Fruit fly (Drosophila melanogaster) whole organism, pupa: Measurements from ENCODE around the gene Sys1.

ENCODE experiments used
- CG12605 ChIP-seq: fragments of 200-800 bp; sonication (Bioruptor generic); IDR thresholded peaks from 2 replicates; pipeline ENCODE4 v1.3.6; 2022; ENCODE audit warnings: missing biosample characterization, missing genetic modification characterization
- CG13204 ChIP-seq: fragments of 200-800 bp; sonication (Bioruptor generic); optimal IDR thresholded peaks from 2 replicates; lab custom pipeline; 2018; ENCODE audit warnings: missing biosample characterization, mild to moderate bottlenecking, missing genetic modification characterization, moderate library complexity
- CG14655 ChIP-seq: fragments of 200-800 bp; sonication (Bioruptor generic); optimal IDR thresholded peaks from 3 replicates; lab custom pipeline; 2017; ENCODE audit warnings: mild to moderate bottlenecking, missing biosample characterization, missing genetic modification reagents, missing genetic modification characterization
- CG15710 ChIP-seq: fragments of 200-800 bp; sonication (Bioruptor generic); optimal IDR thresholded peaks from 2 replicates; lab custom pipeline; 2018; ENCODE audit warnings: missing biosample characterization, mild to moderate bottlenecking, missing genetic modification characterization, moderate library complexity
- CG8159 ChIP-seq: fragments of 200-800 bp; sonication (Bioruptor generic); optimal IDR thresholded peaks from 3 replicates; lab custom pipeline; 2018; ENCODE audit warnings: missing biosample characterization, mild to moderate bottlenecking, missing genetic modification characterization, moderate library complexity
- D1 ChIP-seq: fragments of 200-800 bp; sonication (Bioruptor generic); optimal IDR thresholded peaks from 2 replicates; lab custom pipeline; 2018; ENCODE audit warnings: missing biosample characterization, mild to moderate bottlenecking, missing genetic modification characterization, moderate library complexity
- Ets98B ChIP-seq: fragments of 200-800 bp; sonication (Bioruptor generic); IDR thresholded peaks from 2 replicates; pipeline ENCODE4 v1.3.6; 2022; ENCODE audit warnings: missing biosample characterization, missing genetic modification characterization
- Snoo ChIP-seq: fragments of 200-800 bp; sonication (Bioruptor generic); optimal IDR thresholded peaks from 3 replicates; lab custom pipeline; 2017; ENCODE audit warnings: missing biosample characterization, mild to moderate bottlenecking, missing genetic modification characterization, inconsistent platforms

- TF ChIP-seq Ets98B (no peak), D1 (tag; lab: Kevin White, UChicago) (no peak), CG13204 (no peak), CG12605 (GFP tag; lab: Robert Waterston, UW) (no peak), CG14655 (GFP tag; lab: Kevin White, UChicago) (no peak), Snoo (no peak), CG15710 (tag; lab: Kevin White, UChicago) (no peak), CG8159 (tag; lab: Kevin White, UChicago) (no peak)
These were observed 48.6 kb downstream of the Sys1 start for dm6 chr3R:8701197-8701596.
